Worm (Caenorhabditis elegans): ENCODE measurements around the gene F09E5.7.

Gene F09E5.7

ce11 chrII:5373275-5374047 lies 21.6 kb downstream of the F09E5.7 start, which contains the start of the genes agt-2 and F09E5.3 (continued):
- TF ChIP-seq gmeb-1 (tag; optimal IDR thresholded peaks at IDR 0.05) (peak; percentile 92), aly-2 (tag; optimal IDR thresholded peaks at IDR 0.05) (no peak), zag-1 (tag; optimal IDR thresholded peaks at IDR 0.05) (peak; percentile 74), egl-27 (tag; optimal IDR thresholded peaks at IDR 0.05) (peak; percentile 81), sma-9 (GFP tag; optimal IDR thresholded peaks at IDR 0.05) (peak; percentile 95), sma-9 (tag; optimal IDR thresholded peaks at IDR 0.05) (no peak), ztf-11 (tag; optimal IDR thresholded peaks at IDR 0.05) (no peak), ZK546.5 (tag; optimal IDR thresholded peaks at IDR 0.05) (peak; percentile 43), C34F6.9 (tag; optimal IDR thresholded peaks at IDR 0.05) (peak; percentile 99), elt-1 (tag; optimal IDR thresholded peaks at IDR 0.05) (no peak), sma-3 (GFP tag; optimal IDR thresholded peaks at IDR 0.05) (peak; percentile 89), lin-39 (tag; optimal IDR thresholded peaks at IDR 0.05) (no peak), ztf-4 (tag; optimal IDR thresholded peaks at IDR 0.05) (peak; percentile 83), fos-1 (tag; optimal IDR thresholded peaks at IDR 0.05) (peak; percentile 92), crh-2 (tag; optimal IDR thresholded peaks at IDR 0.05) (peak; percentile 94), nhr-77 (tag; optimal IDR thresholded peaks at IDR 0.05) (peak; percentile 61), nhr-21 (tag; optimal IDR thresholded peaks at IDR 0.05) (peak; percentile 86), nhr-129 (tag; optimal IDR thresholded peaks at IDR 0.05) (peak; percentile 90), nhr-23 (tag; optimal IDR thresholded peaks at IDR 0.05) (no peak), nhr-25 (tag; optimal IDR thresholded peaks at IDR 0.05) (peak; percentile 96), elt-3 (tag; optimal IDR thresholded peaks at IDR 0.05) (no peak), blmp-1 (tag; optimal IDR thresholded peaks at IDR 0.05; ENCODE audit: insufficient read depth) (peak; percentile 63), dmd-4 (tag; optimal IDR thresholded peaks at IDR 0.05) (no peak), mab-5 (tag; optimal IDR thresholded peaks at IDR 0.05) (peak; percentile 94), ama-1 (optimal IDR thresholded peaks at IDR 0.05) (peak; percentile 71)

ce11 chrII:5374967-5375366 lies 23.1 kb downstream of the F09E5.7 start, which contains the start of gene algn-2:
Gene algn-2 (plus strand): TSS chrII:5375267.
- TF ChIP-seq lsy-2 (tag; optimal IDR thresholded peaks at IDR 0.05) (no peak), crh-2 (tag; optimal IDR thresholded peaks at IDR 0.05) (no peak), skn-1 (tag; optimal IDR thresholded peaks at IDR 0.05) (no peak), ceh-82 (tag; optimal IDR thresholded peaks at IDR 0.05) (no peak), ztf-4 (tag; optimal IDR thresholded peaks at IDR 0.05) (no peak), mbf-1 (tag; optimal IDR thresholded peaks at IDR 0.05) (no peak), ceh-16 (tag; optimal IDR thresholded peaks at IDR 0.05) (no peak), lin-11 (tag; optimal IDR thresholded peaks at IDR 0.05) (no peak), F13H6.1 (tag; optimal IDR thresholded peaks at IDR 0.05) (no peak), sma-3 (GFP tag; optimal IDR thresholded peaks at IDR 0.05) (no peak), mdl-1 (tag; optimal IDR thresholded peaks at IDR 0.05) (no peak), nhr-10 (tag; optimal IDR thresholded peaks at IDR 0.05) (no peak), ZK546.5 (tag; optimal IDR thresholded peaks at IDR 0.05) (no peak), nhr-77 (tag; optimal IDR thresholded peaks at IDR 0.05) (no peak)

- TF ChIP-seq dmd-4 (tag; optimal IDR thresholded peaks at IDR 0.05) = no peak
- TF ChIP-seq lsy-2 (tag; optimal IDR thresholded peaks at IDR 0.05) = peak in 1 of 2 experiments; percentile 16
- peak; percentile 16 for TF ChIP-seq lin-11 (tag; optimal IDR thresholded peaks at IDR 0.05)
Observed at ce11 chrII:5377467-5378238, 25.8 kb downstream of the F09E5.7 start, which contains the start of gene prdx-2. Gene prdx-2 (plus strand): TSS chrII:5378195.

- TF ChIP-seq nhr-25 (tag; optimal IDR thresholded peaks at IDR 0.05) = peak; percentile 5
- no peak for TF ChIP-seq skn-1 (tag; optimal IDR thresholded peaks at IDR 0.05)
- no peak for TF ChIP-seq nhr-21 (tag; optimal IDR thresholded peaks at IDR 0.05)
- peak; percentile 49 for TF ChIP-seq nhr-129 (tag; optimal IDR thresholded peaks at IDR 0.05)
- TF ChIP-seq fos-1 (tag; optimal IDR thresholded peaks at IDR 0.05) = peak; percentile 8
- TF ChIP-seq ztf-1 (GFP tag; conservative IDR thresholded peaks at IDR 0.05) = no peak
- TF ChIP-seq mab-5 (tag; optimal IDR thresholded peaks at IDR 0.05) = no peak
- no peak for TF ChIP-seq ceh-82 (tag; optimal IDR thresholded peaks at IDR 0.05)
- TF ChIP-seq nhr-10 (tag; optimal IDR thresholded peaks at IDR 0.05) = no peak
- no peak for TF ChIP-seq elt-1 (tag; optimal IDR thresholded peaks at IDR 0.05)
- TF ChIP-seq nhr-6 (tag; optimal IDR thresholded peaks at IDR 0.05) = no peak
- TF ChIP-seq unc-39 (tag; optimal IDR thresholded peaks at IDR 0.05) = no peak
- TF ChIP-seq ztf-4 (tag; optimal IDR thresholded peaks at IDR 0.05) = no peak
- TF ChIP-seq sma-9 (GFP tag; optimal IDR thresholded peaks at IDR 0.05) = peak; percentile 33
- TF ChIP-seq sma-9 (tag; optimal IDR thresholded peaks at IDR 0.05) = no peak
- TF ChIP-seq crh-2 (tag; optimal IDR thresholded peaks at IDR 0.05) = peak; percentile 28
Observed at ce11 chrII:5378239-5378521, 26.3 kb downstream of the F09E5.7 start.
